Fruit fly (Drosophila melanogaster): ENCODE measurements around the gene Glyp.
A peak's percentile ranks its signal among the peaks of the same experiment; 100 is the strongest.

Gene Glyp

DNA sequence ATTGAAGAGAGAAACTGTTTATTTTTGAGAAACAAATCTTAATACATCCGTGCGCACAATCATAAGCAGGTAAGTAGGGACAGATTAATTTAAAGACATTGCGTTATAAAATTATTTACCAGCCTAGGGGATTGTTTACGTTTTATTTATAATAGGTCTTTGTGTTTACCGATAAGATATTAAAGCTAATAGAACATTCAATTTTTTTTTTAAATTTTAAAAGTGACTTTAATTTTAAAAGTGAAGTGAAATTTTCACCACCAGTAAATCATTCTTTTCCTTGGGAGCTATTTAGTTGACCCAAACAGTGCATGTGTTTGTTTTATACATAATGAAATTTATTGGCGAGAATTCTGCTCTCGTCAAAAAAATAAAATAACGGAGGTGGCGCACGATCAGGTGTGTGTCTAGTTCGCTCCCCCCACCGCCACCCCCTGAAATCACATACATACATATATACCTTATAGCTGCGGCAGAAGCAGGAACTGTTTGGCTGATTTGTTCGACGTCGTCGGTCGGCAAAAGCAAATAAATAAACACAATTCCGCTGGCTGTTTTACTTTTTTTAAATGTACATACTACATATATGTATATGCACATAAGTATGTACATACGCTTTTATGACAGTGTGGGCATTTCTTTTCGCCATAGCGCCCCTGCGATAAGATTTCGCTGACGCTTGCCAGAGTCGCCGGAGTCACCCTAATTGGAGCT, 45.5 kb downstream of the Glyp start (continued):
- TF ChIP-seq Pdp1 (GFP tag; optimal IDR thresholded peaks at IDR 0.05) (peak; percentile 8 to 16), da (GFP tag; optimal IDR thresholded peaks at IDR 0.05) (no peak), Oaz (GFP tag; IDR thresholded peaks at IDR 0.05) (no peak), Taf1 (GFP tag; IDR thresholded peaks at IDR 0.05) (peak; percentile 20; the same call in 1 of the 2 replicates), crp (GFP tag; optimal IDR thresholded peaks at IDR 0.05) (no peak), NC2α (GFP tag; optimal IDR thresholded peaks at IDR 0.05) (no peak), CG13624 (GFP tag; optimal IDR thresholded peaks at IDR 0.05) (peak; percentile 15), Dip2 (GFP tag; IDR thresholded peaks at IDR 0.05) (no peak), Optix (GFP tag; IDR thresholded peaks at IDR 0.05) (no peak), CTCF (GFP tag; optimal IDR thresholded peaks at IDR 0.05) (no peak), pfk (GFP tag; optimal IDR thresholded peaks at IDR 0.05) (no peak), CG2116 (GFP tag; optimal IDR thresholded peaks at IDR 0.05) (peak; percentile 23), ranshi (GFP tag; IDR thresholded peaks at IDR 0.05) (no peak), C15 (GFP tag; IDR thresholded peaks at IDR 0.05) (no peak), CG2678 (tag; optimal IDR thresholded peaks at IDR 0.05) (peak; percentile 83), crc (GFP tag; optimal IDR thresholded peaks at IDR 0.05) (no peak), toy (GFP tag; IDR thresholded peaks at IDR 0.05) (0 out of 2 replicates have a peak, but pooled peaks have one; percentile 45), oc (tag; optimal IDR thresholded peaks at IDR 0.05) (no peak), fd3F (GFP tag; optimal IDR thresholded peaks at IDR 0.05) (peak; percentile 33), CG15601 (tag; optimal IDR thresholded peaks at IDR 0.05) (peak; percentile 2), CoRest (tag; optimal IDR thresholded peaks at IDR 0.05) (peak; percentile 76), Dref (GFP tag; IDR thresholded peaks at IDR 0.05) (no peak), hth (optimal IDR thresholded peaks at IDR 0.05) (no peak), CG10431 (GFP tag; optimal IDR thresholded peaks at IDR 0.05) (no peak), nau (GFP tag; optimal IDR thresholded peaks at IDR 0.05) (peak; percentile 60), nerfin-1 (tag; optimal IDR thresholded peaks at IDR 0.05) (peak; percentile 8), Aef1 (GFP tag; IDR thresholded peaks at IDR 0.05) (no peak), CG43689 (GFP tag; IDR thresholded peaks at IDR 0.05) (no peak), ab (GFP tag; optimal IDR thresholded peaks at IDR 0.05) (no peak), onecut (GFP tag; IDR thresholded peaks at IDR 0.05) (no peak), pan (optimal IDR thresholded peaks at IDR 0.05) (no peak), pan (GFP tag; optimal IDR thresholded peaks at IDR 0.05 in 1 of 2, IDR thresholded peaks at IDR 0.05 in 1 of 2) (peak in 1 of 2 experiments; percentile 46), Fer2 (tag; optimal IDR thresholded peaks at IDR 0.05) (no peak), seq (GFP tag; IDR thresholded peaks at IDR 0.05) (no peak), H2.0 (GFP tag; IDR thresholded peaks at IDR 0.05) (no peak; the same call in 1 of the 2 replicates), jumu (GFP tag; optimal IDR thresholded peaks at IDR 0.05) (no peak), ham (GFP tag; IDR thresholded peaks at IDR 0.05) (no peak), CG10147 (GFP tag; optimal IDR thresholded peaks at IDR 0.05) (peak; percentile 26), CG4360 (GFP tag; IDR thresholded peaks at IDR 0.05) (no peak), Scr (GFP tag; IDR thresholded peaks at IDR 0.05; ENCODE audit: partially characterized antibody) (no peak), grau (tag; optimal IDR thresholded peaks at IDR 0.05) (peak; percentile 77), NK7.1 (GFP tag; optimal IDR thresholded peaks at IDR 0.05) (no peak), slbo (GFP tag; IDR thresholded peaks at IDR 0.05) (peak; percentile 46; the same call in 1 of the 2 replicates), CG13287 (GFP tag; IDR thresholded peaks at IDR 0.05; ENCODE audit: partially characterized antibody) (no peak), CG13775 (GFP tag; optimal IDR thresholded peaks at IDR 0.05) (peak; percentile 41), h (optimal IDR thresholded peaks at IDR 0.05) (no peak), CG9215 (GFP tag; IDR thresholded peaks at IDR 0.05) (peak; percentile 33), CG11560 (tag; IDR thresholded peaks at IDR 0.05) (0 out of 3 replicates have a peak, but pooled peaks have one; percentile 13), Sry-β (GFP tag; optimal IDR thresholded peaks at IDR 0.05) (no peak), ap (GFP tag; IDR thresholded peaks at IDR 0.05) (no peak), mirr (GFP tag; optimal IDR thresholded peaks at IDR 0.05) (no peak), dan (GFP tag; IDR thresholded peaks at IDR 0.05) (no peak)
